Worm (Caenorhabditis elegans): ENCODE measurements around the gene R02D5.9.

- TF ChIP-seq mdl-1 (tag; optimal IDR thresholded peaks at IDR 0.05) (no peak), unc-30 (tag; optimal IDR thresholded peaks at IDR 0.05) (no peak), nhr-11 (tag; optimal IDR thresholded peaks at IDR 0.05) (no peak), aly-2 (tag; optimal IDR thresholded peaks at IDR 0.05) (no peak), aha-1 (tag; optimal IDR thresholded peaks at IDR 0.05) (no peak), nhr-76 (tag; optimal IDR thresholded peaks at IDR 0.05) (no peak), fkh-10 (GFP tag; optimal IDR thresholded peaks at IDR 0.05) (no peak)
Observed at ce11 chrV:14505745-14506214, 5.1 kb downstream of the R02D5.9 start.
